Worm (Caenorhabditis elegans): ENCODE data around the gene nrde-1.

DNA sequence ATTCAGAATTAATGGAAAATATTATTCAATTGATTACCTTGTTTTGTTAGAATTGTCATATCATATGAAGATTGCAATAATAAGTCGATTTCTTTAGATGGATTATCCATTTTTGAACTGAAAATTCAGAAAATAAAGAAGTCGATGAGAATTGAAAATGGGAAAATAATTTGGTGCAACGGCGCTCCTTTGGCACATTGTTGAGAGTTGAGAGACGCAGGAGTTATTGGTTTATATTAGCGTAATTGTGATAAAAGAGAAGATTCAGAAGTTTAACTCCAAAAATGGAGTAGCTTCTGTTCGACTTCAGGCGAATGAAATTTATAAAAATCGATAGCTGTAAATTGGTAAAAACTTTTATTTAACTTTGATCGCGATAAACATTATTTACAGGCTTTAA, 6.3 kb downstream of the nrde-1 start, which contains the start of gene C14B1.8:
- TF ChIP-seq jun-1 (tag; optimal IDR thresholded peaks at IDR 0.05) = no peak
- no peak for TF ChIP-seq ces-1 (GFP tag; optimal IDR thresholded peaks at IDR 0.05)
- TF ChIP-seq lir-3 (tag; optimal IDR thresholded peaks at IDR 0.05; ENCODE audit: poor library complexity) = no peak
- TF ChIP-seq pqm-1 (tag; optimal IDR thresholded peaks at IDR 0.05) = no peak
- no peak for TF ChIP-seq lsy-2 (tag; optimal IDR thresholded peaks at IDR 0.05)
- peak; percentile 21 to 40 for TF ChIP-seq lin-35 (GFP tag; optimal IDR thresholded peaks at IDR 0.05)
- no peak for TF ChIP-seq ztf-4 (tag; optimal IDR thresholded peaks at IDR 0.05)
